Worm (Caenorhabditis elegans) whole organism, L4 larva: Measurements from ENCODE around the gene Y47D3A.1.

Experiments used
- F49E8.2 ChIP-seq: sonication (generic microtip); optimal IDR thresholded peaks from 2 replicates; lab custom pipeline; 2016; ENCODE audit warnings: missing compliant biosample characterization, mild to moderate bottlenecking, missing genetic modification characterization, borderline replicate concordance
- T20F7.1 ChIP-seq: fragments of 200-800 bp; sonication (Bioruptor generic); optimal IDR thresholded peaks from 2 replicates; lab custom pipeline; 2018; ENCODE audit warnings: mild to moderate bottlenecking, missing genetic modification characterization, missing compliant biosample characterization
- T26A8.4 ChIP-seq: fragments of 200-800 bp; sonication (Bioruptor generic); IDR thresholded peaks from 2 replicates; pipeline ENCODE4 v1.3.6; 2022; ENCODE audit warnings: missing genetic modification characterization, missing compliant biosample characterization
- Y48G9A.11 ChIP-seq: fragments of 200-800 bp; sonication (Bioruptor generic); IDR thresholded peaks from 2 replicates; pipeline ENCODE4 v1.3.6; 2022; ENCODE audit warnings: missing genetic modification reagents, missing genetic modification characterization, missing compliant biosample characterization
- Y5F2A.4 ChIP-seq: fragments of 200-800 bp; sonication (Bioruptor generic); optimal IDR thresholded peaks from 2 replicates; lab custom pipeline; 2018; ENCODE audit warnings: mild to moderate bottlenecking, missing genetic modification characterization, missing compliant biosample characterization
- Y75B8A.6 ChIP-seq: fragments of 200-800 bp; sonication (Bioruptor generic); IDR thresholded peaks from 2 replicates; pipeline ENCODE4 v1.3.6; 2022; ENCODE audit warnings: missing genetic modification reagents, missing genetic modification characterization, missing compliant biosample characterization
- ZK337.2 ChIP-seq: fragments of 200-800 bp; sonication (Bioruptor generic); IDR thresholded peaks from 2 replicates; pipeline ENCODE4 v1.3.6; 2022; ENCODE audit warnings: missing genetic modification reagents, missing genetic modification characterization, missing compliant biosample characterization
- ZK546.5 ChIP-seq, 2 experiments: sonication (generic microtip); optimal IDR thresholded peaks; 2 replicates each; lab custom pipeline; 2017; ENCODE audit warnings: missing biosample characterization in 2 of 2, missing genetic modification characterization in 2 of 2
- aha-1 ChIP-seq: fragments of 150-350 bp; peaks from one replicate; lab custom pipeline; 2014; ENCODE audit warnings: missing biosample characterization, missing genetic modification characterization
- ceh-82 ChIP-seq: sonication (generic microtip); optimal IDR thresholded peaks from 2 replicates; lab custom pipeline; 2017; ENCODE audit warnings: missing biosample characterization, missing genetic modification characterization
- ctbp-1 ChIP-seq: fragments of 200-800 bp; sonication (Bioruptor generic); IDR thresholded peaks from 2 replicates; pipeline ENCODE4 v1.3.6; 2022; ENCODE audit warnings: missing genetic modification reagents, missing genetic modification characterization, missing compliant biosample characterization
- daf-16 ChIP-seq, 3 experiments: sonication (generic microtip); optimal IDR thresholded peaks; 2 replicates each; lab custom pipeline; 2016 to 2017; ENCODE audit warnings: missing genetic modification characterization in 3 of 3, missing genetic modification reagents in 3 of 3, mild to moderate bottlenecking in 2 of 3, missing compliant biosample characterization in 2 of 3, missing biosample characterization in 1 of 3, moderate library complexity in 1 of 3
- daf-19 ChIP-seq: fragments of 200-800 bp; sonication (Bioruptor generic); conservative IDR thresholded peaks from 2 replicates; pipeline ENCODE4 v1.3.6; 2022; ENCODE audit warnings: missing genetic modification characterization, missing compliant biosample characterization
- dmd-6 ChIP-seq: fragments of 200-800 bp; sonication (Bioruptor generic); IDR thresholded peaks from 2 replicates; pipeline ENCODE4 v1.3.6; 2022; ENCODE audit warnings: missing genetic modification reagents, missing genetic modification characterization, missing compliant biosample characterization
- dmd-8 ChIP-seq: fragments of 200-800 bp; sonication (Bioruptor generic); IDR thresholded peaks from 2 replicates; pipeline ENCODE4 v1.3.6; 2022; ENCODE audit warnings: missing genetic modification characterization, missing compliant biosample characterization
- dve-1 ChIP-seq: sonication (generic microtip); optimal IDR thresholded peaks from 2 replicates; lab custom pipeline; 2017; ENCODE audit warnings: antibody characterized with exemption, mild to moderate bottlenecking, missing genetic modification characterization, missing compliant biosample characterization; ENCODE audit not compliant: insufficient read depth
- egl-43 ChIP-seq: fragments of 200-800 bp; sonication (Bioruptor generic); IDR thresholded peaks from 2 replicates; pipeline ENCODE4 v1.3.6; 2022; ENCODE audit warnings: missing genetic modification reagents, missing genetic modification characterization, missing compliant biosample characterization
- hif-1 ChIP-seq, 2 experiments: sonication (generic microtip); optimal IDR thresholded peaks; 2 replicates each; lab custom pipeline; 2016 to 2017; ENCODE audit warnings: missing compliant biosample characterization in 2 of 2, missing genetic modification characterization in 2 of 2, missing genetic modification reagents in 2 of 2, missing genotype in 2 of 2, mild to moderate bottlenecking in 1 of 2
- hlh-11 ChIP-seq: fragments of 200-800 bp; sonication (Bioruptor generic); optimal IDR thresholded peaks from 2 replicates; lab custom pipeline; 2018; ENCODE audit warnings: mild to moderate bottlenecking, missing genetic modification characterization, missing compliant biosample characterization
- hlh-30 ChIP-seq: sonication (generic microtip); optimal IDR thresholded peaks from 2 replicates; lab custom pipeline; 2017; ENCODE audit warnings: antibody characterized with exemption, mild to moderate bottlenecking, missing genetic modification characterization, missing compliant biosample characterization; ENCODE audit not compliant: insufficient read depth
- hmg-1.1 ChIP-seq: fragments of 200-800 bp; sonication (Bioruptor generic); IDR thresholded peaks from 2 replicates; pipeline ENCODE4 v1.3.6; 2022; ENCODE audit warnings: missing genetic modification reagents, missing genetic modification characterization, missing compliant biosample characterization
- lin-1 ChIP-seq: fragments of 200-800 bp; sonication (Bioruptor generic); IDR thresholded peaks from 2 replicates; pipeline ENCODE4 v1.3.6; 2022; ENCODE audit warnings: missing genetic modification reagents, missing genetic modification characterization, missing compliant biosample characterization
- lsy-2 ChIP-seq, 2 experiments: fragments of 150-350 bp in 1 of 2; sonication (generic microtip) in 1 of 2; optimal IDR thresholded peaks; 2 replicates each; lab custom pipeline; 2014 to 2017; ENCODE audit warnings: missing biosample characterization in 2 of 2, missing genetic modification characterization in 2 of 2
- mdl-1 ChIP-seq, 2 experiments: fragments of 150-350 bp in 1 of 2; sonication (generic microtip) in 1 of 2; optimal IDR thresholded peaks; 2 replicates each; lab custom pipeline; 2014 to 2017; ENCODE audit warnings: missing biosample characterization in 2 of 2, missing genetic modification characterization in 2 of 2
- mep-1 ChIP-seq: fragments of 150-350 bp; sonication (generic microtip); optimal IDR thresholded peaks from 3 replicates; lab custom pipeline; 2014; ENCODE audit warnings: missing biosample characterization, missing genetic modification characterization
- nhr-10 ChIP-seq: fragments of 150-350 bp; optimal IDR thresholded peaks from 2 replicates; lab custom pipeline; 2014; ENCODE audit warnings: missing biosample characterization, missing genetic modification characterization
- nhr-102 ChIP-seq: sonication (generic microtip); optimal IDR thresholded peaks from 2 replicates; lab custom pipeline; 2016; ENCODE audit warnings: mild to moderate bottlenecking, missing genetic modification characterization, moderate library complexity, missing compliant biosample characterization
- nhr-11 ChIP-seq: fragments of 150-350 bp; optimal IDR thresholded peaks from 2 replicates; lab custom pipeline; 2014; ENCODE audit warnings: missing biosample characterization, missing genetic modification characterization
- nhr-28 ChIP-seq: fragments of 150-350 bp; optimal IDR thresholded peaks from 2 replicates; lab custom pipeline; 2014; ENCODE audit warnings: missing biosample characterization, missing genetic modification characterization
- nhr-42 ChIP-seq: fragments of 200-800 bp; sonication (Bioruptor generic); IDR thresholded peaks from 2 replicates; pipeline ENCODE4 v1.3.6; 2022; ENCODE audit warnings: missing genetic modification characterization, missing compliant biosample characterization
- nhr-48 ChIP-seq: sonication (generic microtip); optimal IDR thresholded peaks from 2 replicates; lab custom pipeline; 2016; ENCODE audit warnings: mild to moderate bottlenecking, missing genetic modification characterization, missing compliant biosample characterization
- nhr-6 ChIP-seq: fragments of 150-350 bp; optimal IDR thresholded peaks from 2 replicates; lab custom pipeline; 2014; ENCODE audit warnings: missing biosample characterization, missing genetic modification characterization
- pqm-1 ChIP-seq: sonication (generic microtip); optimal IDR thresholded peaks from 2 replicates; lab custom pipeline; 2017; ENCODE audit warnings: missing biosample characterization, missing genetic modification characterization
- set-16 ChIP-seq: fragments of 200-800 bp; sonication (Bioruptor generic); IDR thresholded peaks from 2 replicates; pipeline ENCODE4 v1.3.6; 2022; ENCODE audit warnings: missing genetic modification reagents, missing genetic modification characterization, missing compliant biosample characterization
- tra-1 ChIP-seq: fragments of 200-800 bp; sonication (Bioruptor generic); IDR thresholded peaks from 2 replicates; pipeline ENCODE4 v1.3.6; 2022; ENCODE audit warnings: missing genetic modification reagents, missing genetic modification characterization, missing compliant biosample characterization
- unc-130 ChIP-seq: sonication (generic microtip); optimal IDR thresholded peaks from 2 replicates; lab custom pipeline; 2016; ENCODE audit warnings: missing genetic modification reagents, missing genetic modification characterization, missing compliant biosample characterization
- unc-62 ChIP-seq, 3 experiments: fragments of 150-350 bp in 1 of 3; sonication (generic microtip); optimal IDR thresholded peaks in 2 of 3; peaks in 1 of 3; 1 replicate in 1 of 3; 2 replicates in 2 of 3; lab custom pipeline; 2014 to 2017; ENCODE audit warnings: missing biosample characterization in 3 of 3, missing genetic modification characterization in 3 of 3, missing genetic modification reagents in 3 of 3, missing genotype in 1 of 3
- vab-7 ChIP-seq: fragments of 200-800 bp; sonication (Bioruptor generic); IDR thresholded peaks from 2 replicates; pipeline ENCODE4 v1.3.6; 2022; ENCODE audit warnings: missing genetic modification reagents, missing genetic modification characterization, missing compliant biosample characterization
- zag-1 ChIP-seq: fragments of 150-350 bp; optimal IDR thresholded peaks from 2 replicates; lab custom pipeline; 2014; ENCODE audit warnings: missing biosample characterization, missing genetic modification characterization
- zip-2 ChIP-seq: fragments of 150-350 bp; optimal IDR thresholded peaks from 2 replicates; lab custom pipeline; 2014; ENCODE audit warnings: missing biosample characterization, missing genetic modification characterization
- ztf-11 ChIP-seq: fragments of 150-350 bp; optimal IDR thresholded peaks from 2 replicates; lab custom pipeline; 2014; ENCODE audit warnings: missing biosample characterization, missing genetic modification characterization

Y47D3A.1 gene

DNA sequence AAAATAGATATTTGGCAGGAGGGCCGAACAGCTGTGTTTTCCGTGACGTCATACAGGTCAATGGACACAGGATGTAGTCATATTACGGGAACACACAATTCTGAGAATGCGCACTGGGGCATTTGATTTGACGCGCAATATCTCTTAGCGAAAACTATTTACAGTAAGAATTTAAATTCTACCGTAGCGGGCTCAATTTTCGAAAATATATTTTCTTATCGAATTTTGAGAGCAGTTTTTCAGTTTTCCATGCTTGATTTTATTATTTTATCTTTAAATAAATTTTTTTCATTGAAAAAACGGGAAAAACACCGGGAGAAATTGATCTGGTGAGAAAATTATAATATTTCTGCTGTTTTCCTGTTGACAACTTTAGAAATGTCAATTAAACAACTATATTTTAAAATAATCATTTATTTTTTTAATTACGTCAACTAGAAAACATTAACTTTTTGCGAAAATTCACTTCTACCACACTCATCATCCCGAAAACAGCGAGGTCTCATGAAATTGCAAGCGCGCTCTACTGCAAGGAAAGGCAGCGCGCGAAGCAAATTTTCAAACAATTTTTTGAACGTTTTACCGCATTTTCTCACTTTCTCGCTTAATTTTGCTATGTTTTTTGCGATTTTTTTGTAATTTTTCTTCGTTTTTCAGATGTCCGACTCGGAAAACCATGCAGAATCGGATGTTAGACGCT lies at the start of gene Y47D3A.1, which contains the start of gene pola-1 (continued):
- TF ChIP-seq dve-1 (tag; lab: Kevin White, UChicago) (peak; percentile 81), hlh-30 (tag; lab: Kevin White, UChicago) (peak; percentile 49), zag-1 (tag; lab: Kevin White, UChicago) (no peak), F49E8.2 (tag; lab: Kevin White, UChicago) (no peak), nhr-11 (tag; lab: Kevin White, UChicago) (peak; percentile 69)

DNA sequence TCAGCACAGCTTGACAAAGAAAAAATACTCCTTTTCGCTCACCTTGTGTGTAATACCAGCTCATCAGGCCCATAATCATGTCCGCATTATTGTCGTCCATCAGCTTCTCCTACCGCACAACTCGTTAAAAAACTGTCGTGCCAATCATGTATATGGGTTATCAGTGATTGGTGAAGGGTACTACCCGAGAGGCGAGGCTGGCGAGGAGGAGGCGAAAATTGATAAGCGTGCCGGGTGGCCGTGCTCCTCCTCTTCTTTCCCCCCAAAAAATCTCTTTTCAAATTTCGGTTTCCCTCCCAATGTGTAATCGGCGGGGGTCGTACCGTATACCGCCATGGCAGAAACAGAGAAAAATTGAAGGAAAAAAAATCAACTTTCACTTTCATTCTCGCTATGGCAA lies 46.5 kb upstream of the Y47D3A.1 start:
- TF ChIP-seq unc-62 (GFP tag; optimal IDR thresholded peaks at IDR 0.05 in 1 of 2; lab: Kevin White, UChicago) = peak in 1 of 2 experiments; percentile 25
- TF ChIP-seq unc-62 (tag; optimal IDR thresholded peaks at IDR 0.05; lab: Kevin White, UChicago) = no peak
- no peak for TF ChIP-seq daf-16 (GFP tag; optimal IDR thresholded peaks at IDR 0.05; lab: Kevin White, UChicago)
- TF ChIP-seq daf-16 (tag; optimal IDR thresholded peaks at IDR 0.05; lab: Kevin White, UChicago) = peak; percentile 7
- peak; percentile 31; the same call in 1 of the 2 replicates for TF ChIP-seq dmd-6 (GFP tag; lab: Robert Waterston, UW)
- TF ChIP-seq pqm-1 (tag; lab: Kevin White, UChicago) = peak; percentile 48
- 0 out of 2 replicates have a peak, but pooled peaks have one; percentile 12 for TF ChIP-seq set-16 (GFP tag; lab: Robert Waterston, UW)
- TF ChIP-seq nhr-28 (tag; lab: Kevin White, UChicago) = peak; percentile 16
- peak; percentile 56; the same call in 1 of the 2 replicates for TF ChIP-seq tra-1 (GFP tag; lab: Robert Waterston, UW)
- no peak for TF ChIP-seq nhr-48 (tag; lab: Kevin White, UChicago)
- no peak for TF ChIP-seq Y48G9A.11 (GFP tag; lab: Robert Waterston, UW)
- TF ChIP-seq lin-1 (GFP tag; lab: Robert Waterston, UW) = peak; percentile 21; the same call in 1 of the 2 replicates

DNA sequence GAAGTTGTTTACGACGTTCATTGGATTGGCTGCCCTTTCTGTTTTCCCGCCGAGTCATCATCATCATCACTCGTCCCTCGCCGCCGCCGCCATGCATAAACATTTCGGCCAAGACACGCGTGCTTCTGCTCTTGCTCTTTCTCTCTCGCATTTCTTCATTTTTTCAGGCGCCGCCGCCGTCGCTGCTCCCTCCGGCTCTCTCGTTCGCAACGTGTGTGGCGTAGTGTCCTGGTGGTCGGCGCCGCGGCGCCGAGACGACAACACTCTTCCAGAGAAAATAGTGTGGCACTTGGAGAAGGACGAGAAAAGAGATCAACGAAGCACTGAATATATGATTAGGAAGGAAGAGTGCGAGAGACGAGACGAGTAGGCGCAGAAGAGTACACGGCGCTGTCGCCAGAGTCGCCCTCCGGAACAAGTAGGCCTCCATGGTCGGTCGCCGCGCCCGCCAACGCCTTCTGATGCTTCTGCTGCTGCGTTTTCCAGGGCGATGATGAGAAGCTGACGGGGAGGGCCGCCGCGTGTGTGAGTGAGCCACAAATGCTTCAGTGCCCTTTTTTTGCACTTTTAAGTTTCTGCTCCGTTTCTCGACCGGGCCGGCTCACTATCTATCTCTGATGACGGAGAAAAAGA lies 44.0 kb upstream of the Y47D3A.1 start:
- TF ChIP-seq daf-19 (no peak), nhr-28 (tag; lab: Kevin White, UChicago) (peak; percentile 35), nhr-10 (tag; lab: Kevin White, UChicago) (no peak), daf-16 (GFP tag; optimal IDR thresholded peaks at IDR 0.05; lab: Kevin White, UChicago) (peak in 1 of 2 experiments; percentile 55), daf-16 (tag; optimal IDR thresholded peaks at IDR 0.05; lab: Kevin White, UChicago) (peak; percentile 75), zag-1 (tag; lab: Kevin White, UChicago) (no peak), T20F7.1 (GFP tag; lab: Kevin White, UChicago) (no peak), Y5F2A.4 (GFP tag; lab: Kevin White, UChicago) (no peak), tra-1 (GFP tag; lab: Robert Waterston, UW) (peak; percentile 62; the same call in 1 of the 2 replicates), mep-1 (tag; lab: Kevin White, UChicago) (peak; percentile 58), ztf-11 (tag; lab: Kevin White, UChicago) (no peak), ceh-82 (no peak), ctbp-1 (GFP tag; lab: Robert Waterston, UW) (0 out of 2 replicates have a peak, but pooled peaks have one; percentile 60), lsy-2 (tag; optimal IDR thresholded peaks at IDR 0.05; lab: Kevin White, UChicago) (peak in 1 of 2 experiments; percentile 49), dmd-8 (GFP tag; lab: Robert Waterston, UW) (no peak), nhr-6 (tag; lab: Kevin White, UChicago) (no peak), set-16 (GFP tag; lab: Robert Waterston, UW) (peak; percentile 92), T26A8.4 (GFP tag; lab: Robert Waterston, UW) (no peak), aha-1 (tag; lab: Kevin White, UChicago) (peak; percentile 97), ZK337.2 (GFP tag; lab: Robert Waterston, UW) (no peak), Y75B8A.6 (no peak), pqm-1 (tag; lab: Kevin White, UChicago) (peak; percentile 30), unc-130 (GFP tag; lab: Kevin White, UChicago) (no peak), nhr-42 (GFP tag; lab: Robert Waterston, UW) (no peak), hlh-30 (tag; lab: Kevin White, UChicago) (peak; percentile 67), vab-7 (GFP tag; lab: Robert Waterston, UW) (no peak), mdl-1 (tag; optimal IDR thresholded peaks at IDR 0.05; lab: Kevin White, UChicago) (peak in 1 of 2 experiments; percentile 84), hlh-11 (tag; lab: Kevin White, UChicago) (peak; percentile 70), ZK546.5 (tag; optimal IDR thresholded peaks at IDR 0.05; lab: Kevin White, UChicago) (no peak), nhr-102 (tag; lab: Kevin White, UChicago) (peak; percentile 21), F49E8.2 (tag; lab: Kevin White, UChicago) (no peak), dmd-6 (GFP tag; lab: Robert Waterston, UW) (peak; percentile 15; the same call in 1 of the 2 replicates), zip-2 (no peak), hif-1 (tag; optimal IDR thresholded peaks at IDR 0.05; lab: Kevin White, UChicago) (peak in 1 of 2 experiments; percentile 46), hmg-1.1 (GFP tag; lab: Robert Waterston, UW) (peak; percentile 48; the same call in 1 of the 2 replicates), egl-43 (GFP tag; lab: Robert Waterston, UW) (no peak)
